Fruit fly (Drosophila melanogaster): ENCODE measurements around the gene Rac1.

Rac1 gene

DNA sequence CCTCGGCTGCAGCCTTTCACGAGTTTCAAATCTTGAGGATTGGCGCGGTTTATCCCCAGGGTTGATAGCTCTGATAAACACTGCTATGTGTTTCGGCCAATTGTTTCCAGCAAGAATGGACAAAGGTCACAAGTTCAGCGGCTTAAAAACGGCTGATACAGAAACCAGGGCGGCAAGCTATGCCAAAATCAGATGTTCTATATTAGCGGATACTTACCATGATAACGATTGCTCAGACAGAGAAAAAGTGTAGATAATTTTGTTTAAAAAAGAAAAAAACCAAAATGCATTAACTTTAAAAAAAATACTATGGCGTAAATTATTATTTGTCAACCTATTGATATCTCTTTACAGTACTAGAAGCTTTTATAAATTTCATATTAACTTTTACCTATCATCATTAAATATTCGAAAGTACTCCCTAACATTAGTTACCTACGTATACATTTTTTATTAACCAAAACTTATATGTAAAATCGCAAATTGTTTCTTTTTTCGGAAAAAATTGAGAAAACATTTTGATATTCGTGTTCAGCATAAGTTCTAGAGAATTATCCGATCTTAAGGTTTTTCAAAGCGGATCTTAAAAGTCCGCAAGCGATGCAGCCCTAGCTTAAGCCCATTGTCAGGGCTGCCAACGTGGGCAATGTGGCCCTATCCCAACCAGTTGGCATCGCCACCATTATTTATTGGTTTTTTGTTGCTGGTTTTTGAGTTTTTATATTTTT is 10.7 kb upstream of the Rac1 start, which contains the start of the genes sturkopf and Herc4 (continued):
- TF ChIP-seq CG8924 (tag; optimal IDR thresholded peaks at IDR 0.05) (peak; percentile 85), lola (GFP tag; optimal IDR thresholded peaks at IDR 0.05) (peak in 1 of 3 experiments; percentile 85), repo (GFP tag; optimal IDR thresholded peaks at IDR 0.05) (no peak), en (GFP tag; optimal IDR thresholded peaks at IDR 0.05) (peak; percentile 83), wor (GFP tag; IDR thresholded peaks at IDR 0.05) (no peak), CG11085 (GFP tag; IDR thresholded peaks at IDR 0.05) (peak; percentile 63), CG18764 (GFP tag; optimal IDR thresholded peaks at IDR 0.05) (no peak), CG13775 (GFP tag; optimal IDR thresholded peaks at IDR 0.05) (peak; percentile 100), dmrt11E (tag; optimal IDR thresholded peaks at IDR 0.05) (peak; percentile 62), lab (GFP tag; optimal IDR thresholded peaks at IDR 0.05) (no peak), run (tag; optimal IDR thresholded peaks at IDR 0.05) (peak; percentile 36), ems (GFP tag; optimal IDR thresholded peaks at IDR 0.05) (peak; percentile 89), ro (GFP tag; IDR thresholded peaks at IDR 0.05) (peak; percentile 7; the same call in 1 of the 2 replicates), abd-A (tag; optimal IDR thresholded peaks at IDR 0.05) (no peak), Dip2 (GFP tag; IDR thresholded peaks at IDR 0.05) (no peak), CG15073 (GFP tag; optimal IDR thresholded peaks at IDR 0.05) (no peak), her (GFP tag; optimal IDR thresholded peaks at IDR 0.05) (peak; percentile 76), B-H2 (GFP tag; optimal IDR thresholded peaks at IDR 0.05) (peak; percentile 74), Atf3 (GFP tag; optimal IDR thresholded peaks at IDR 0.05) (peak; percentile 50), pum (GFP tag; optimal IDR thresholded peaks at IDR 0.05) (peak; percentile 85), CG10543 (GFP tag; optimal IDR thresholded peaks at IDR 0.05) (peak; percentile 93), CG15269 (tag; optimal IDR thresholded peaks at IDR 0.05) (peak; percentile 77), nmo (GFP tag; optimal IDR thresholded peaks at IDR 0.05) (peak; percentile 78), chif (GFP tag; optimal IDR thresholded peaks at IDR 0.05) (peak; percentile 64 to 77), CG8089 (GFP tag; optimal IDR thresholded peaks at IDR 0.05) (peak; percentile 39), Bdp1 (GFP tag; optimal IDR thresholded peaks at IDR 0.05) (peak; percentile 51), E2f1 (GFP tag; IDR thresholded peaks at IDR 0.05) (peak; percentile 44; the same call in 1 of the 2 replicates), CG10979 (tag; optimal IDR thresholded peaks at IDR 0.05) (peak; percentile 40), lilli (GFP tag; optimal IDR thresholded peaks at IDR 0.05) (peak; percentile 80), ac (GFP tag; optimal IDR thresholded peaks at IDR 0.05) (no peak), pzg (GFP tag; optimal IDR thresholded peaks at IDR 0.05) (peak; percentile 59), CG18476 (GFP tag; optimal IDR thresholded peaks at IDR 0.05) (peak; percentile 43), Dip3 (GFP tag; optimal IDR thresholded peaks at IDR 0.05) (peak; percentile 74), unc-4 (GFP tag; IDR thresholded peaks at IDR 0.05; ENCODE audit: partially characterized antibody) (no peak), Dek (tag; optimal IDR thresholded peaks at IDR 0.05) (peak; percentile 83), C15 (GFP tag; IDR thresholded peaks at IDR 0.05) (no peak), HHEX (GFP tag; optimal IDR thresholded peaks at IDR 0.05) (peak; percentile 16), CG4730 (GFP tag; IDR thresholded peaks at IDR 0.05) (peak; percentile 50), Lhr (GFP tag; optimal IDR thresholded peaks at IDR 0.05) (peak; percentile 6), CG14965 (GFP tag; optimal IDR thresholded peaks at IDR 0.05; ENCODE audit: borderline replicate concordance) (no peak), sug (tag; optimal IDR thresholded peaks at IDR 0.05) (peak; percentile 83), CG11504 (tag; optimal IDR thresholded peaks at IDR 0.05) (no peak), usp (GFP tag; optimal IDR thresholded peaks at IDR 0.05) (no peak), CG15514 (GFP tag; optimal IDR thresholded peaks at IDR 0.05) (peak; percentile 78), corto (GFP tag; optimal IDR thresholded peaks at IDR 0.05) (no peak), tap (tag; optimal IDR thresholded peaks at IDR 0.05) (peak; percentile 36), CG6254 (GFP tag; optimal IDR thresholded peaks at IDR 0.05) (peak; percentile 7), Hand (GFP tag; optimal IDR thresholded peaks at IDR 0.05) (peak; percentile 9)

Data from whole organism, embryonic.